Worm (Caenorhabditis elegans): ENCODE measurements around the gene F36H5.8.

ce11 chrII:1763072-1763471 is 12.6 kb upstream of the F36H5.8 start, which contains the start of gene math-28:
- no peak for TF ChIP-seq blmp-1 (tag; optimal IDR thresholded peaks at IDR 0.05)
- no peak for TF ChIP-seq lsy-2 (tag; optimal IDR thresholded peaks at IDR 0.05)
- no peak for TF ChIP-seq elt-1 (tag; optimal IDR thresholded peaks at IDR 0.05; ENCODE audit: borderline replicate concordance, insufficient read depth)
- no peak for TF ChIP-seq unc-39 (tag; optimal IDR thresholded peaks at IDR 0.05)
- TF ChIP-seq nhr-76 (tag; optimal IDR thresholded peaks at IDR 0.05): no peak
- TF ChIP-seq ztf-11 (tag; optimal IDR thresholded peaks at IDR 0.05): no peak
- TF ChIP-seq nhr-237 (tag; optimal IDR thresholded peaks at IDR 0.05): no peak
- TF ChIP-seq unc-62 (GFP tag; optimal IDR thresholded peaks at IDR 0.05): no peak
- no peak for TF ChIP-seq M03D4.4 (tag; optimal IDR thresholded peaks at IDR 0.05)
- no peak for TF ChIP-seq sptf-1 (tag; optimal IDR thresholded peaks at IDR 0.05)
